Fruit fly (Drosophila melanogaster) whole organism, embryonic: ENCODE measurements around the gene CG11858.
A peak's percentile ranks its signal among the peaks of the same experiment; 100 is the strongest.

Experiments
- Bdp1 ChIP-seq: fragments of 200-800 bp; sonication (Bioruptor generic); optimal IDR thresholded peaks from 3 replicates; lab custom pipeline; 2016; ENCODE audit warnings: missing biosample characterization, missing genetic modification characterization
- CG10654 ChIP-seq: fragments of 200-800 bp; sonication (Bioruptor generic); optimal IDR thresholded peaks from 2 replicates; lab custom pipeline; 2016; ENCODE audit warnings: missing biosample characterization, missing genetic modification characterization
- CG10959 ChIP-seq: fragments of 200-800 bp; sonication (Bioruptor generic); IDR thresholded peaks from 2 replicates; pipeline ENCODE4 v1.3.6; 2022; ENCODE audit warnings: missing biosample characterization, missing genetic modification characterization
- CG13123 ChIP-seq: fragments of 200-800 bp; sonication (Bioruptor generic); optimal IDR thresholded peaks from 2 replicates; lab custom pipeline; 2016; ENCODE audit warnings: missing biosample characterization, missing genetic modification characterization
- CG13296 ChIP-seq: fragments of 200-800 bp; sonication (Bioruptor generic); optimal IDR thresholded peaks from 3 replicates; lab custom pipeline; 2018; ENCODE audit warnings: missing biosample characterization, mild to moderate bottlenecking, missing genetic modification characterization
- CG14710 ChIP-seq: fragments of 200-800 bp; sonication (Bioruptor generic); optimal IDR thresholded peaks from 3 replicates; lab custom pipeline; 2019; ENCODE audit warnings: missing biosample characterization, mild to moderate bottlenecking, missing genetic modification characterization, moderate library complexity
- CG15601 ChIP-seq: fragments of 200-800 bp; sonication (Bioruptor generic); optimal IDR thresholded peaks from 3 replicates; lab custom pipeline; 2019; ENCODE audit warnings: missing biosample characterization, mild to moderate bottlenecking, missing genetic modification characterization, moderate library complexity
- CG17186 ChIP-seq: fragments of 200-800 bp; sonication (Bioruptor generic); optimal IDR thresholded peaks from 3 replicates; lab custom pipeline; 2017; ENCODE audit warnings: missing biosample characterization, missing genetic modification reagents, missing genetic modification characterization
- CG18619 ChIP-seq: fragments of 200-800 bp; sonication (Bioruptor generic); optimal IDR thresholded peaks from 3 replicates; lab custom pipeline; 2017; ENCODE audit warnings: missing biosample characterization, mild to moderate bottlenecking, missing genetic modification characterization
- CG2120 ChIP-seq: fragments of 200-800 bp; sonication (Bioruptor generic); optimal IDR thresholded peaks from 3 replicates; lab custom pipeline; 2016; ENCODE audit warnings: missing biosample characterization, missing genetic modification characterization
- CG32767 ChIP-seq: fragments of 200-800 bp; sonication (Bioruptor generic); IDR thresholded peaks from 2 replicates; pipeline ENCODE4 v1.3.6; 2022; ENCODE audit warnings: missing biosample characterization, missing genetic modification characterization
- CG3281 ChIP-seq: fragments of 200-800 bp; sonication (Bioruptor generic); optimal IDR thresholded peaks from 3 replicates; lab custom pipeline; 2017; ENCODE audit warnings: missing biosample characterization, mild to moderate bottlenecking, missing genetic modification characterization
- CG3407 ChIP-seq: fragments of 200-800 bp; sonication (Bioruptor generic); optimal IDR thresholded peaks from 2 replicates; lab custom pipeline; 2018; ENCODE audit warnings: missing biosample characterization, mild to moderate bottlenecking, missing genetic modification characterization
- CG7271 ChIP-seq: fragments of 200-800 bp; sonication (Bioruptor generic); optimal IDR thresholded peaks from 2 replicates; lab custom pipeline; 2018; ENCODE audit warnings: missing biosample characterization, mild to moderate bottlenecking, missing genetic modification characterization, moderate library complexity
- CG8765 ChIP-seq: fragments of 200-800 bp; sonication (Bioruptor generic); IDR thresholded peaks from 2 replicates; pipeline ENCODE4 v1.3.6; 2022; ENCODE audit warnings: missing biosample characterization, missing genetic modification characterization
- CG9215 ChIP-seq: fragments of 200-800 bp; sonication (Bioruptor generic); IDR thresholded peaks from 2 replicates; pipeline ENCODE4 v1.3.6; 2022; ENCODE audit warnings: missing biosample characterization, missing genetic modification characterization
- CG9932 ChIP-seq: fragments of 200-800 bp; sonication (Bioruptor generic); IDR thresholded peaks from 2 replicates; pipeline ENCODE4 v1.3.6; 2022; ENCODE audit warnings: missing biosample characterization, missing genetic modification characterization
- CoRest ChIP-seq: fragments of 200-800 bp; sonication (Bioruptor generic); optimal IDR thresholded peaks from 3 replicates; lab custom pipeline; 2018; ENCODE audit warnings: missing biosample characterization, mild to moderate bottlenecking, missing genetic modification characterization, moderate library complexity
- Doc3 ChIP-seq: fragments of 200-800 bp; sonication (Bioruptor generic); IDR thresholded peaks from 3 replicates; pipeline ENCODE4 v1.3.6; 2022; ENCODE audit warnings: missing biosample characterization, missing genetic modification characterization; ENCODE audit not compliant: partially characterized antibody
- HHEX ChIP-seq: fragments of 200-800 bp; sonication (Bioruptor generic); optimal IDR thresholded peaks from 3 replicates; lab custom pipeline; 2017; ENCODE audit warnings: missing biosample characterization, mild to moderate bottlenecking, missing genetic modification characterization, missing genetic modification reagents
- HLHmδ ChIP-seq: fragments of 200-800 bp; sonication (Bioruptor generic); optimal IDR thresholded peaks from 2 replicates; lab custom pipeline; 2018; ENCODE audit warnings: missing biosample characterization, mild to moderate bottlenecking, missing genetic modification characterization, moderate library complexity
- Lpt ChIP-seq: fragments of >200 bp; optimal IDR thresholded peaks from 2 replicates; lab custom pipeline; 2018; ENCODE audit warnings: missing biosample characterization, missing genetic modification characterization
- MBD-R2 ChIP-seq: fragments of 200-800 bp; sonication (Bioruptor generic); IDR thresholded peaks from 2 replicates; pipeline ENCODE4 v1.3.6; 2022; ENCODE audit warnings: missing biosample characterization, missing genetic modification characterization
- MTF-1 ChIP-seq: fragments of 200-800 bp; sonication (Bioruptor generic); optimal IDR thresholded peaks from 2 replicates; lab custom pipeline; 2018; ENCODE audit warnings: missing biosample characterization, mild to moderate bottlenecking, missing genetic modification characterization, borderline replicate concordance
- NC2β ChIP-seq: fragments of 200-800 bp; sonication (Bioruptor generic); optimal IDR thresholded peaks from 2 replicates; lab custom pipeline; 2016; ENCODE audit warnings: missing biosample characterization, missing genetic modification characterization
- NK7.1 ChIP-seq: fragments of 200-800 bp; sonication (Bioruptor generic); optimal IDR thresholded peaks from 3 replicates; lab custom pipeline; 2016; ENCODE audit warnings: missing biosample characterization, missing genetic modification characterization
- Sry-δ ChIP-seq: fragments of 200-800 bp; sonication (Bioruptor generic); optimal IDR thresholded peaks from 2 replicates; lab custom pipeline; 2016; ENCODE audit warnings: missing biosample characterization, missing genetic modification characterization
- TFAM ChIP-seq: fragments of 200-800 bp; sonication (Bioruptor generic); optimal IDR thresholded peaks from 2 replicates; lab custom pipeline; 2017; ENCODE audit warnings: missing biosample characterization, missing genetic modification characterization, inconsistent platforms
- Usf ChIP-seq: fragments of 200-800 bp; sonication (Bioruptor generic); optimal IDR thresholded peaks from 2 replicates; lab custom pipeline; 2017; ENCODE audit warnings: missing genotype, missing biosample characterization, missing genetic modification characterization
- az2 ChIP-seq: fragments of 200-800 bp; sonication (Bioruptor generic); optimal IDR thresholded peaks from 3 replicates; lab custom pipeline; 2016; ENCODE audit warnings: missing biosample characterization, missing genetic modification characterization
- bbx ChIP-seq: fragments of 200-800 bp; sonication (Bioruptor generic); IDR thresholded peaks from 2 replicates; pipeline ENCODE4 v1.3.6; 2022; ENCODE audit warnings: missing biosample characterization, missing genetic modification characterization; ENCODE audit not compliant: partially characterized antibody
- br ChIP-seq: fragments of >200 bp; optimal IDR thresholded peaks from 2 replicates; lab custom pipeline; 2017
- cato ChIP-seq: fragments of 200-800 bp; sonication (Bioruptor generic); optimal IDR thresholded peaks from 2 replicates; lab custom pipeline; 2016; ENCODE audit warnings: missing biosample characterization, missing genetic modification characterization, borderline replicate concordance
- caup ChIP-seq: fragments of 200-800 bp; sonication (Bioruptor generic); optimal IDR thresholded peaks from 3 replicates; lab custom pipeline; 2017; ENCODE audit warnings: missing biosample characterization, mild to moderate bottlenecking, missing genetic modification characterization, moderate library complexity; ENCODE audit not compliant: severe bottlenecking
- emc ChIP-seq: fragments of 200-800 bp; sonication (Bioruptor generic); optimal IDR thresholded peaks from 2 replicates; lab custom pipeline; 2016; ENCODE audit warnings: missing biosample characterization, missing genetic modification characterization
- ems ChIP-seq: fragments of 200-800 bp; sonication (Bioruptor generic); optimal IDR thresholded peaks from 3 replicates; lab custom pipeline; 2016; ENCODE audit warnings: missing biosample characterization, missing genetic modification characterization
- fd64A ChIP-seq: fragments of 200-800 bp; sonication (Bioruptor generic); optimal IDR thresholded peaks from 3 replicates; lab custom pipeline; 2018; ENCODE audit warnings: missing biosample characterization, mild to moderate bottlenecking, missing genetic modification characterization
- gt ChIP-seq: fragments of 200-800 bp; sonication (Bioruptor generic); IDR thresholded peaks from 2 replicates; pipeline ENCODE4 v1.3.6; 2022; ENCODE audit warnings: missing biosample characterization, missing genetic modification characterization
- ham ChIP-seq: fragments of 200-800 bp; sonication (Bioruptor generic); IDR thresholded peaks from 2 replicates; pipeline ENCODE4 v1.3.6; 2022; ENCODE audit warnings: missing biosample characterization, missing genetic modification characterization
- hb ChIP-seq: fragments of 200-800 bp; sonication (Bioruptor generic); IDR thresholded peaks from 3 replicates; pipeline ENCODE4 v1.3.6; 2022; ENCODE audit warnings: missing biosample characterization, missing genetic modification characterization; ENCODE audit not compliant: partially characterized antibody
- ken ChIP-seq: fragments of 200-800 bp; sonication (Bioruptor generic); IDR thresholded peaks from 3 replicates; pipeline ENCODE4 v1.3.6; 2022; ENCODE audit warnings: missing biosample characterization, missing genetic modification characterization
- knrl ChIP-seq: fragments of 200-800 bp; sonication (Bioruptor generic); IDR thresholded peaks from 3 replicates; pipeline ENCODE4 v1.3.6; 2022; ENCODE audit warnings: missing biosample characterization, missing genetic modification characterization; ENCODE audit not compliant: partially characterized antibody
- nau ChIP-seq: fragments of 200-800 bp; sonication (Bioruptor generic); optimal IDR thresholded peaks from 3 replicates; lab custom pipeline; 2017; ENCODE audit warnings: missing biosample characterization, mild to moderate bottlenecking, missing genetic modification characterization, missing genetic modification reagents
- onecut ChIP-seq: fragments of 200-800 bp; sonication (Bioruptor generic); IDR thresholded peaks from 2 replicates; pipeline ENCODE4 v1.3.6; 2022; ENCODE audit warnings: missing biosample characterization, missing genetic modification characterization
- pzg ChIP-seq: fragments of 200-800 bp; sonication (Bioruptor generic); optimal IDR thresholded peaks from 3 replicates; lab custom pipeline; 2018; ENCODE audit warnings: missing biosample characterization, mild to moderate bottlenecking, missing genetic modification characterization, moderate library complexity
- ranshi ChIP-seq: fragments of 200-800 bp; sonication (Bioruptor generic); IDR thresholded peaks from 2 replicates; pipeline ENCODE4 v1.3.6; 2022; ENCODE audit warnings: missing biosample characterization, missing genetic modification characterization
- row ChIP-seq: fragments of 200-800 bp; sonication (Bioruptor generic); IDR thresholded peaks from 3 replicates; pipeline ENCODE4 v1.3.6; 2022; ENCODE audit warnings: missing biosample characterization, missing genetic modification characterization
- sens ChIP-seq: fragments of 200-800 bp; sonication (Bioruptor generic); peaks from one replicate; lab custom pipeline; 2016; ENCODE audit warnings: missing biosample characterization, missing genetic modification characterization
- sima ChIP-seq: fragments of 200-800 bp; sonication (Bioruptor generic); optimal IDR thresholded peaks from 2 replicates; lab custom pipeline; 2016; ENCODE audit warnings: missing biosample characterization, missing genetic modification characterization
- tio ChIP-seq: fragments of 200-800 bp; sonication (Bioruptor generic); optimal IDR thresholded peaks from 2 replicates; lab custom pipeline; 2017; ENCODE audit warnings: missing biosample characterization, missing genetic modification characterization, inconsistent platforms

Gene CG11858

dm6 chr3R:25221203-25221807 is 41.2 kb upstream of the CG11858 start, which contains the start of gene Alg9 (continued):
- TF ChIP-seq ems (GFP tag; lab: Kevin White, UChicago) (peak; percentile 16), Sry-δ (GFP tag; lab: Kevin White, UChicago) (peak; percentile 88), Doc3 (peak; percentile 83), NC2β (GFP tag; lab: Kevin White, UChicago) (no peak), hb (peak; percentile 94), sima (GFP tag; lab: Kevin White, UChicago) (no peak), emc (GFP tag; lab: Kevin White, UChicago) (no peak), CG18619 (no peak), cato (GFP tag; lab: Kevin White, UChicago) (no peak), CoRest (tag; lab: Kevin White, UChicago) (peak; percentile 47), sens (GFP tag; lab: Kevin White, UChicago) (peak; percentile 72), ken (0 out of 3 replicates have a peak, but pooled peaks have one; percentile 24), MTF-1 (GFP tag; lab: Kevin White, UChicago) (no peak), ham (GFP tag; lab: Robert Waterston, UW) (no peak), CG13123 (GFP tag; lab: Kevin White, UChicago) (no peak), CG9932 (peak; percentile 30; the same call in 1 of the 2 replicates), CG3281 (GFP tag; lab: Kevin White, UChicago) (no peak), gt (GFP tag; lab: Robert Waterston, UW) (no peak), CG2120 (no peak), CG15601 (no peak), caup (no peak), CG13296 (GFP tag; lab: Kevin White, UChicago) (no peak), Bdp1 (no peak), TFAM (GFP tag; lab: Kevin White, UChicago) (no peak), NK7.1 (GFP tag; lab: Kevin White, UChicago) (no peak), Lpt (GFP tag; lab: Kevin White, UChicago) (no peak), az2 (GFP tag; lab: Kevin White, UChicago) (no peak), tio (GFP tag; lab: Kevin White, UChicago) (no peak), bbx (GFP tag; lab: Robert Waterston, UW) (peak; percentile 92), CG10959 (no peak), row (peak; percentile 62), br (no peak), CG17186 (GFP tag; lab: Kevin White, UChicago) (peak; percentile 2), onecut (GFP tag; lab: Robert Waterston, UW) (peak; percentile 50; the same call in 1 of the 2 replicates), fd64A (GFP tag; lab: Kevin White, UChicago) (no peak), CG8765 (GFP tag; lab: Robert Waterston, UW) (no peak), nau (GFP tag; lab: Kevin White, UChicago) (no peak), CG9215 (no peak), ranshi (GFP tag; lab: Robert Waterston, UW) (no peak), CG7271 (tag; lab: Kevin White, UChicago) (no peak), pzg (GFP tag; lab: Kevin White, UChicago) (peak; percentile 79), knrl (GFP tag; lab: Robert Waterston, UW) (peak; percentile 89), CG14710 (tag; lab: Kevin White, UChicago) (peak; percentile 49), HHEX (GFP tag; lab: Kevin White, UChicago) (no peak), CG3407 (GFP tag; lab: Kevin White, UChicago) (no peak), HLHmδ (no peak), CG10654 (GFP tag; lab: Kevin White, UChicago) (peak; percentile 3), MBD-R2 (GFP tag; lab: Robert Waterston, UW) (peak; percentile 72; the same call in 1 of the 2 replicates), Usf (GFP tag; lab: Kevin White, UChicago) (no peak), CG32767 (GFP tag; lab: Robert Waterston, UW) (no peak)
